Fruit fly (Drosophila melanogaster) whole organism, embryonic: ENCODE results near the gene CG4611.

Source experiments
- Aef1 ChIP-seq: fragments of 200-800 bp; sonication (Bioruptor generic); IDR thresholded peaks from 3 replicates; pipeline ENCODE4 v1.3.6; 2022; ENCODE audit warnings: missing biosample characterization, missing genetic modification characterization
- Antp ChIP-seq: fragments of 200-800 bp; sonication (Bioruptor generic); optimal IDR thresholded peaks from 3 replicates; lab custom pipeline; 2016; ENCODE audit warnings: missing biosample characterization, missing genetic modification characterization
- Atf-2 ChIP-seq: fragments of 200-800 bp; sonication (Bioruptor generic); optimal IDR thresholded peaks from 2 replicates; lab custom pipeline; 2016; ENCODE audit warnings: missing biosample characterization, missing genetic modification characterization
- Blimp-1 ChIP-seq: fragments of 200-800 bp; sonication (Bioruptor generic); optimal IDR thresholded peaks from 3 replicates; lab custom pipeline; 2018; ENCODE audit warnings: missing biosample characterization, missing genetic modification characterization, mild to moderate bottlenecking, moderate library complexity, missing genetic modification reagents
- BtbVII ChIP-seq: fragments of 200-800 bp; sonication (Bioruptor generic); optimal IDR thresholded peaks from 3 replicates; lab custom pipeline; 2017; ENCODE audit warnings: missing biosample characterization, mild to moderate bottlenecking, missing genetic modification characterization
- Bteb2 ChIP-seq: fragments of 200-800 bp; sonication (Bioruptor generic); optimal IDR thresholded peaks from 2 replicates; lab custom pipeline; 2016; ENCODE audit warnings: missing biosample characterization, missing genetic modification characterization
- CG10366 ChIP-seq: fragments of 200-800 bp; sonication (Bioruptor generic); IDR thresholded peaks from 2 replicates; pipeline ENCODE4 v1.3.6; 2022; ENCODE audit warnings: missing biosample characterization, missing genetic modification characterization
- CG11093 ChIP-seq: fragments of 200-800 bp; sonication (Bioruptor generic); IDR thresholded peaks from 3 replicates; pipeline ENCODE4 v1.3.6; 2022; ENCODE audit warnings: missing biosample characterization, missing genetic modification characterization
- CG11456 ChIP-seq: fragments of 200-800 bp; sonication (Bioruptor generic); IDR thresholded peaks from 3 replicates; pipeline ENCODE4 v1.3.6; 2022; ENCODE audit warnings: missing biosample characterization, missing genetic modification characterization
- CG13894 ChIP-seq: fragments of 200-800 bp; sonication (Bioruptor generic); optimal IDR thresholded peaks from 3 replicates; lab custom pipeline; 2018; ENCODE audit warnings: missing biosample characterization, mild to moderate bottlenecking, missing genetic modification characterization, moderate library complexity
- CG15073 ChIP-seq: fragments of 200-800 bp; sonication (Bioruptor generic); optimal IDR thresholded peaks from 2 replicates; lab custom pipeline; 2016; ENCODE audit warnings: missing biosample characterization, missing genetic modification characterization
- CG17802 ChIP-seq: fragments of 200-800 bp; sonication (Bioruptor generic); optimal IDR thresholded peaks from 2 replicates; lab custom pipeline; 2018; ENCODE audit warnings: missing biosample characterization, mild to moderate bottlenecking, missing genetic modification characterization, moderate library complexity
- CG18262 ChIP-seq: fragments of 200-800 bp; optimal IDR thresholded peaks from 3 replicates; lab custom pipeline; 2019; ENCODE audit warnings: missing biosample characterization, mild to moderate bottlenecking, missing genetic modification characterization, moderate library complexity
- CG2116 ChIP-seq: fragments of 200-800 bp; sonication (Bioruptor generic); optimal IDR thresholded peaks from 3 replicates; lab custom pipeline; 2018; ENCODE audit warnings: missing biosample characterization, mild to moderate bottlenecking, missing genetic modification characterization
- CG2120 ChIP-seq: fragments of 200-800 bp; sonication (Bioruptor generic); optimal IDR thresholded peaks from 3 replicates; lab custom pipeline; 2016; ENCODE audit warnings: missing biosample characterization, missing genetic modification characterization
- CG2202 ChIP-seq: fragments of 200-800 bp; sonication (Bioruptor generic); optimal IDR thresholded peaks from 2 replicates; lab custom pipeline; 2018; ENCODE audit warnings: missing biosample characterization, mild to moderate bottlenecking, missing genetic modification characterization
- CG2889 ChIP-seq: fragments of 200-800 bp; sonication (Bioruptor generic); IDR thresholded peaks from 3 replicates; pipeline ENCODE4 v1.3.6; 2022; ENCODE audit warnings: missing biosample characterization, missing genetic modification characterization
- CG31365 ChIP-seq: fragments of 200-800 bp; sonication (Bioruptor generic); optimal IDR thresholded peaks from 2 replicates; lab custom pipeline; 2018; ENCODE audit warnings: missing biosample characterization, mild to moderate bottlenecking, missing genetic modification characterization
- CG3281 ChIP-seq: fragments of 200-800 bp; sonication (Bioruptor generic); optimal IDR thresholded peaks from 3 replicates; lab custom pipeline; 2017; ENCODE audit warnings: missing biosample characterization, mild to moderate bottlenecking, missing genetic modification characterization
- CG34376 ChIP-seq: fragments of 200-800 bp; sonication (Bioruptor generic); optimal IDR thresholded peaks from 2 replicates; lab custom pipeline; 2018; ENCODE audit warnings: missing biosample characterization, mild to moderate bottlenecking, missing genetic modification characterization
- CG34422 ChIP-seq: fragments of 200-800 bp; sonication (Bioruptor generic); IDR thresholded peaks from 3 replicates; pipeline ENCODE4 v1.3.6; 2022; ENCODE audit warnings: missing biosample characterization, missing genetic modification characterization
- CG4328 ChIP-seq: fragments of 200-800 bp; sonication (Bioruptor generic); optimal IDR thresholded peaks from 3 replicates; lab custom pipeline; 2017; ENCODE audit warnings: missing biosample characterization, missing genetic modification reagents, missing genetic modification characterization
- CG5245 ChIP-seq: fragments of 200-800 bp; sonication (Bioruptor generic); optimal IDR thresholded peaks from 3 replicates; lab custom pipeline; 2016; ENCODE audit warnings: missing biosample characterization, missing genetic modification characterization
- CTCF ChIP-seq: fragments of 200-800 bp; sonication (Bioruptor generic); optimal IDR thresholded peaks from 2 replicates; lab custom pipeline; 2017; ENCODE audit warnings: missing biosample characterization, mild to moderate bottlenecking, missing genetic modification characterization, moderate library complexity
- Chrac-16 ChIP-seq: fragments of 200-800 bp; sonication (Bioruptor generic); optimal IDR thresholded peaks from 3 replicates; lab custom pipeline; 2016; ENCODE audit warnings: missing biosample characterization, missing genetic modification characterization
- Dll ChIP-seq: fragments of 200-800 bp; sonication (Bioruptor generic); IDR thresholded peaks from 4 replicates; pipeline ENCODE4 v1.3.6; 2022; ENCODE audit warnings: missing biosample characterization, missing genetic modification characterization; ENCODE audit not compliant: partially characterized antibody
- E2f1 ChIP-seq: fragments of 200-800 bp; sonication (Bioruptor generic); IDR thresholded peaks from 2 replicates; pipeline ENCODE4 v1.3.6; 2022; ENCODE audit warnings: missing biosample characterization, missing genetic modification characterization
- Ets65A ChIP-seq: fragments of 200-800 bp; sonication (Bioruptor generic); peaks from one replicate; lab custom pipeline; 2016; ENCODE audit warnings: missing biosample characterization, missing genetic modification characterization
- NC2α ChIP-seq: fragments of 200-800 bp; sonication (Bioruptor generic); optimal IDR thresholded peaks from 2 replicates; lab custom pipeline; 2016; ENCODE audit warnings: missing biosample characterization, missing genetic modification characterization
- Poxn ChIP-seq: fragments of 200-800 bp; sonication (Bioruptor generic); IDR thresholded peaks from 2 replicates; pipeline ENCODE4 v1.3.6; 2022; ENCODE audit warnings: missing biosample characterization, missing genetic modification characterization
- Rfx ChIP-seq: fragments of 200-800 bp; sonication (Bioruptor generic); IDR thresholded peaks from 2 replicates; pipeline ENCODE4 v1.3.6; 2022; ENCODE audit warnings: missing biosample characterization, missing genetic modification characterization
- Ssrp ChIP-seq: fragments of 200-800 bp; sonication (Bioruptor generic); optimal IDR thresholded peaks from 2 replicates; lab custom pipeline; 2018; ENCODE audit warnings: missing biosample characterization, mild to moderate bottlenecking, missing genetic modification characterization, moderate library complexity
- Xbp1 ChIP-seq: fragments of 200-800 bp; sonication (Bioruptor generic); optimal IDR thresholded peaks from 3 replicates; lab custom pipeline; 2016; ENCODE audit warnings: missing biosample characterization, mild to moderate bottlenecking, missing genetic modification characterization
- ap ChIP-seq: fragments of 200-800 bp; sonication (Bioruptor generic); IDR thresholded peaks from 2 replicates; pipeline ENCODE4 v1.3.6; 2022; ENCODE audit warnings: missing biosample characterization, missing genetic modification characterization
- az2 ChIP-seq: fragments of 200-800 bp; sonication (Bioruptor generic); optimal IDR thresholded peaks from 3 replicates; lab custom pipeline; 2016; ENCODE audit warnings: missing biosample characterization, missing genetic modification characterization
- caup ChIP-seq: fragments of 200-800 bp; sonication (Bioruptor generic); optimal IDR thresholded peaks from 3 replicates; lab custom pipeline; 2017; ENCODE audit warnings: missing biosample characterization, mild to moderate bottlenecking, missing genetic modification characterization, moderate library complexity; ENCODE audit not compliant: severe bottlenecking
- cg ChIP-seq: fragments of 200-800 bp; sonication (Bioruptor generic); optimal IDR thresholded peaks from 3 replicates; lab custom pipeline; 2019; ENCODE audit warnings: missing biosample characterization, mild to moderate bottlenecking, missing genetic modification characterization, moderate library complexity
- disco-r ChIP-seq: fragments of 200-800 bp; sonication (Bioruptor generic); optimal IDR thresholded peaks from 2 replicates; lab custom pipeline; 2016; ENCODE audit warnings: missing biosample characterization, missing genetic modification characterization
- dpn ChIP-seq, 2 experiments: fragments of 200-800 bp; sonication (Bioruptor generic); optimal IDR thresholded peaks; 3 replicates each; lab custom pipeline; 2016; ENCODE audit warnings: missing biosample characterization in 2 of 2, missing genetic modification characterization in 2 of 2
- hth ChIP-seq: fragments of >200 bp; optimal IDR thresholded peaks from 2 replicates; lab custom pipeline; 2017; ENCODE audit warnings: inconsistent platforms
- lola ChIP-seq, 3 experiments: fragments of >200 bp in 2 of 3; fragments of 200-800 bp in 1 of 3; sonication (Bioruptor generic) in 1 of 3; optimal IDR thresholded peaks; 2 replicates each; lab custom pipeline; 2017 to 2019; ENCODE audit warnings: missing biosample characterization in 3 of 3, missing genetic modification characterization in 3 of 3, mild to moderate bottlenecking in 1 of 3, moderate library complexity in 1 of 3
- lov ChIP-seq, 2 experiments: fragments of 200-800 bp in 1 of 2; fragments of >200 bp in 1 of 2; sonication (Bioruptor generic) in 1 of 2; IDR thresholded peaks in 1 of 2; optimal IDR thresholded peaks in 1 of 2; 2 replicates in 1 of 2; 3 replicates in 1 of 2; pipeline versions ENCODE4 v1.3.6 to Lab custom; 2017 to 2022; ENCODE audit warnings: missing biosample characterization in 1 of 2, missing genetic modification characterization in 1 of 2
- odd ChIP-seq: fragments of 200-800 bp; sonication (Bioruptor generic); optimal IDR thresholded peaks from 2 replicates; lab custom pipeline; 2017; ENCODE audit warnings: missing biosample characterization, mild to moderate bottlenecking, missing genetic modification characterization
- row ChIP-seq: fragments of 200-800 bp; sonication (Bioruptor generic); IDR thresholded peaks from 3 replicates; pipeline ENCODE4 v1.3.6; 2022; ENCODE audit warnings: missing biosample characterization, missing genetic modification characterization
- scrt ChIP-seq: fragments of 200-800 bp; sonication (Bioruptor generic); optimal IDR thresholded peaks from 2 replicates; lab custom pipeline; 2018; ENCODE audit warnings: missing biosample characterization, mild to moderate bottlenecking, missing genetic modification characterization, moderate library complexity
- sisA ChIP-seq: fragments of 200-800 bp; sonication (Bioruptor generic); IDR thresholded peaks from 2 replicates; pipeline ENCODE4 v1.3.6; 2022; ENCODE audit warnings: missing biosample characterization, missing genetic modification characterization
- ssp ChIP-seq: fragments of 200-800 bp; sonication (Bioruptor generic); IDR thresholded peaks from 2 replicates; pipeline ENCODE4 v1.3.6; 2022; ENCODE audit warnings: missing biosample characterization, missing genetic modification characterization
- tx ChIP-seq: fragments of 200-800 bp; sonication (Bioruptor generic); optimal IDR thresholded peaks from 2 replicates; lab custom pipeline; 2016; ENCODE audit warnings: missing biosample characterization, missing genetic modification characterization
- vfl ChIP-seq: fragments of 200-800 bp; sonication (Bioruptor generic); optimal IDR thresholded peaks from 2 replicates; lab custom pipeline; 2016; ENCODE audit warnings: missing biosample characterization, missing genetic modification characterization
- zfh2 ChIP-seq: fragments of 200-800 bp; sonication (Bioruptor generic); optimal IDR thresholded peaks from 2 replicates; lab custom pipeline; 2016; ENCODE audit warnings: missing biosample characterization, missing genetic modification characterization

Gene CG4611

DNA sequence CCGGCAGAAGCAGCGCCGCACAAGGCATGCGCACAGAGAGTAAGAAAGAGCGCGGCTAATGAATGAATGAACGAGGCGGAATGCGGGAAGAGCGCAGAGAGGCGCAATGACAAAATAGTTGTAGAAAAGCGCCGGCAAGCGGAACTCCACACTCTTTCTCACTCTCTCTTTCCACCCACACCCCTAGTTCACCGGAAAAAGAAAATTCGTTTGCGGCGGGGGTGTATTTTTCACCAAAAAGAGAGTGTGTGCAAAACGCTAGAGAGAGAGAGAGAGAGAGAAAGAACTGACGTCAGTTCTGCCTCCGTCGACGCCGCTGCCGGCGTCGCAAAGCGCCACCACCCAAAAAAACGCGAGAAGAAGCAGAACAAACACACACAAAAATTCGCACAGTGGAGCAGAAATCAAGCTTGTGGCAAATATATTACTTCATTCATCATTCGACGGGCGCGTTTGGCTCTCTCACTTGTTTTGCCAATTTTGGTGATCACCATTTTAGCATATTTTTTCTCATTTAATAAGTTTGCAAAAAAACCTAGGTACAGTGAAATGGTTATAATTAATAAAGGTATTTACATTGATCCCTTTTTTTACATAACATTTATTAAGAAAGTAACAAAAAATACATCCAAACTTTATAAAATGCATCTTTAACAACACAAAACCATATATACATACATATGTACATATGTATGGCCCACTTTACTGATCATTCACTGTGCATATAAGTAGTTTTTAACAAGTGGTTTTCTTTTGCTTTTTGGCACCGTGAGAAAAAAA lies 48.9 kb downstream of the CG4611 start (continued):
- TF ChIP-seq lola (GFP tag; optimal IDR thresholded peaks at IDR 0.05; lab: Kevin White, UChicago), result no peak
- TF ChIP-seq CG18262, result peak; percentile 56
- peak; percentile 39 for TF ChIP-seq Rfx (GFP tag; lab: Robert Waterston, UW)
- peak; percentile 76 for TF ChIP-seq CG3281 (GFP tag; lab: Kevin White, UChicago)
- peak; percentile 61 for TF ChIP-seq BtbVII (GFP tag; lab: Kevin White, UChicago)
- TF ChIP-seq scrt (GFP tag; lab: Kevin White, UChicago), result no peak
- TF ChIP-seq Dll (GFP tag; lab: Robert Waterston, UW), result peak; percentile 62; the same call in 3 of the 4 replicates
- no peak for TF ChIP-seq Poxn (GFP tag; lab: Robert Waterston, UW)
- TF ChIP-seq dpn (GFP tag; optimal IDR thresholded peaks at IDR 0.05; lab: Kevin White, UChicago), result peak; percentile 64 to 68
- no peak for TF ChIP-seq CTCF (GFP tag; lab: Kevin White, UChicago)
- TF ChIP-seq Ssrp, result peak; percentile 49
- peak; percentile 48 for TF ChIP-seq zfh2
- TF ChIP-seq tx (GFP tag; lab: Kevin White, UChicago), result no peak
- peak; percentile 12; the same call in 1 of the 2 replicates for TF ChIP-seq E2f1 (GFP tag; lab: Robert Waterston, UW)
- TF ChIP-seq Chrac-16 (GFP tag; lab: Kevin White, UChicago), result peak; percentile 37
- peak; percentile 21 for TF ChIP-seq CG5245 (GFP tag; lab: Kevin White, UChicago)
- TF ChIP-seq CG31365, result no peak
- peak; percentile 53 for TF ChIP-seq Ets65A
- TF ChIP-seq CG17802 (tag; lab: Kevin White, UChicago), result no peak
- TF ChIP-seq CG2202 (tag; lab: Kevin White, UChicago), result no peak
- TF ChIP-seq CG13894 (tag; lab: Kevin White, UChicago), result no peak
- TF ChIP-seq row (GFP tag; lab: Robert Waterston, UW), result peak; percentile 63
- peak; percentile 53 for TF ChIP-seq az2 (GFP tag; lab: Kevin White, UChicago)
- TF ChIP-seq hth (lab: Kevin White, UChicago), result no peak
- no peak for TF ChIP-seq CG15073 (GFP tag; lab: Kevin White, UChicago)
- TF ChIP-seq Atf-2 (GFP tag; lab: Kevin White, UChicago), result no peak
- TF ChIP-seq CG2120, result peak; percentile 74
- peak; percentile 63; the same call in 2 of the 3 replicates for TF ChIP-seq CG11456
- no peak for TF ChIP-seq NC2α (GFP tag; lab: Kevin White, UChicago)
- no peak for TF ChIP-seq CG4328 (GFP tag; lab: Kevin White, UChicago)
- peak; percentile 16; the same call in 1 of the 3 replicates for TF ChIP-seq CG34422 (GFP tag; lab: Robert Waterston, UW)
- peak; percentile 19 for TF ChIP-seq Bteb2 (GFP tag; lab: Kevin White, UChicago)
- TF ChIP-seq Blimp-1 (GFP tag; lab: Kevin White, UChicago), result peak; percentile 33
- no peak for TF ChIP-seq disco-r
- peak; percentile 55 for TF ChIP-seq Xbp1 (GFP tag; lab: Kevin White, UChicago)
- no peak for TF ChIP-seq ap
- TF ChIP-seq caup (GFP tag; lab: Kevin White, UChicago), result peak; percentile 36
- TF ChIP-seq CG2889, result no peak
- peak; percentile 29 for TF ChIP-seq Antp (GFP tag; lab: Kevin White, UChicago)
- 0 out of 3 replicates have a peak, but pooled peaks have one; percentile 51 for TF ChIP-seq CG11093 (GFP tag; lab: Robert Waterston, UW)
- no peak for TF ChIP-seq odd
- 0 out of 3 replicates have a peak, but pooled peaks have one; percentile 34 for TF ChIP-seq Aef1
- TF ChIP-seq vfl (GFP tag; lab: Kevin White, UChicago), result no peak
- TF ChIP-seq CG2116, result no peak
- peak; percentile 9 for TF ChIP-seq CG34376 (GFP tag; lab: Kevin White, UChicago)
- TF ChIP-seq ssp (GFP tag; lab: Robert Waterston, UW), result no peak
- no peak for TF ChIP-seq lov (optimal IDR thresholded peaks at IDR 0.05; lab: Kevin White, UChicago)
- peak; percentile 69; the same call in 1 of the 3 replicates for TF ChIP-seq lov (GFP tag; IDR thresholded peaks at IDR 0.05; lab: Robert Waterston, UW)
- TF ChIP-seq sisA (GFP tag; lab: Robert Waterston, UW), result peak; percentile 55
- TF ChIP-seq cg (GFP tag; lab: Kevin White, UChicago), result peak; percentile 15
- TF ChIP-seq CG10366, result peak; percentile 43; the same call in 1 of the 2 replicates
